Fruit fly (Drosophila melanogaster) whole organism, wandering third instar larva: ENCODE data around the gene CG31897.

Source experiments
- Abd-B ChIP-seq: fragments of >200 bp; optimal IDR thresholded peaks from 2 replicates; lab custom pipeline; 2017; ENCODE audit warnings: missing biosample characterization, missing genetic modification characterization
- CG32264 ChIP-seq: fragments of 200-800 bp; sonication (Bioruptor generic); optimal IDR thresholded peaks from 2 replicates; lab custom pipeline; 2016; ENCODE audit warnings: missing biosample characterization, missing genetic modification characterization
- CG9705 ChIP-seq: fragments of 200-800 bp; sonication (Bioruptor generic); optimal IDR thresholded peaks from 2 replicates; lab custom pipeline; 2018; ENCODE audit warnings: missing biosample characterization, mild to moderate bottlenecking, missing genetic modification characterization
- CrebA ChIP-seq: fragments of 200-800 bp; sonication (Bioruptor generic); optimal IDR thresholded peaks from 2 replicates; lab custom pipeline; 2016; ENCODE audit warnings: missing biosample characterization, mild to moderate bottlenecking, missing genetic modification characterization, borderline replicate concordance
- Dfd ChIP-seq: fragments of >200 bp; optimal IDR thresholded peaks from 2 replicates; lab custom pipeline; 2017; ENCODE audit warnings: missing biosample characterization, missing genetic modification characterization
- Dif ChIP-seq: fragments of 200-275, 200-300 bp; sonication (Bioruptor generic); optimal IDR thresholded peaks from 2 replicates; lab custom pipeline; 2018; ENCODE audit warnings: missing biosample characterization, missing genetic modification characterization; ENCODE audit not compliant: partially characterized antibody
- HLH106 ChIP-seq: fragments of 200-800 bp; optimal IDR thresholded peaks from 3 replicates; lab custom pipeline; 2019; ENCODE audit warnings: missing biosample characterization, mild to moderate bottlenecking, missing genetic modification characterization, moderate library complexity
- Hnf4 ChIP-seq: fragments of 200-800 bp; sonication (Bioruptor generic); optimal IDR thresholded peaks from 2 replicates; lab custom pipeline; 2016; ENCODE audit warnings: missing biosample characterization, mild to moderate bottlenecking, missing genetic modification characterization
- Hr78 ChIP-seq: fragments of >200 bp; optimal IDR thresholded peaks from 2 replicates; lab custom pipeline; 2017; ENCODE audit warnings: missing biosample characterization, missing genetic modification characterization
- Jra ChIP-seq: sonication (Bioruptor generic); optimal IDR thresholded peaks from 2 replicates; lab custom pipeline; 2016; ENCODE audit warnings: missing biosample characterization, missing genetic modification characterization
- Mio ChIP-seq: sonication (Bioruptor generic); optimal IDR thresholded peaks from 2 replicates; lab custom pipeline; 2016; ENCODE audit warnings: missing biosample characterization, missing genetic modification characterization
- Myc ChIP-seq: fragments of >200 bp; optimal IDR thresholded peaks from 2 replicates; lab custom pipeline; 2017
- N ChIP-seq: fragments of >200 bp; optimal IDR thresholded peaks from 2 replicates; lab custom pipeline; 2018; ENCODE audit warnings: missing biosample characterization, missing external identifiers, missing genetic modification characterization
- OdsH ChIP-seq: fragments of 200-800 bp; sonication (Bioruptor generic); optimal IDR thresholded peaks from 2 replicates; lab custom pipeline; 2016; ENCODE audit warnings: missing biosample characterization, mild to moderate bottlenecking, missing genetic modification characterization
- Rel ChIP-seq, 2 experiments: fragments of 200-800 bp; sonication (Bioruptor generic) in 1 of 2; optimal IDR thresholded peaks; 2 replicates in 1 of 2; 3 replicates in 1 of 2; lab custom pipeline; 2016 to 2019; ENCODE audit warnings: mild to moderate bottlenecking in 2 of 2, missing biosample characterization in 2 of 2, missing genetic modification characterization in 2 of 2, moderate library complexity in 1 of 2
- Vsx2 ChIP-seq: fragments of 200-300, 225-300 bp; sonication (Bioruptor generic); optimal IDR thresholded peaks from 2 replicates; lab custom pipeline; 2018; ENCODE audit warnings: missing biosample characterization, missing genetic modification characterization; ENCODE audit not compliant: partially characterized antibody
- br ChIP-seq: fragments of 200-800 bp; sonication (Bioruptor generic); optimal IDR thresholded peaks from 2 replicates; lab custom pipeline; 2016; ENCODE audit warnings: missing biosample characterization, missing genetic modification characterization
- brk ChIP-seq: fragments of 200-800 bp; sonication (Bioruptor generic); optimal IDR thresholded peaks from 2 replicates; lab custom pipeline; 2016; ENCODE audit warnings: missing biosample characterization, mild to moderate bottlenecking, missing genetic modification characterization
- dl ChIP-seq, 2 experiments: fragments of 175-275, 200-275 bp in 1 of 2; fragments of 200-275 bp in 1 of 2; sonication (Bioruptor generic); optimal IDR thresholded peaks; lab custom pipeline; 2018; ENCODE audit warnings: mild to moderate bottlenecking in 2 of 2, missing biosample characterization in 2 of 2, missing genetic modification characterization in 2 of 2, moderate library complexity in 2 of 2; ENCODE audit not compliant: partially characterized antibody in 2 of 2, insufficient read depth in 1 of 2
- dmrt93B ChIP-seq: fragments of 200-800 bp; sonication (Bioruptor generic); optimal IDR thresholded peaks from 2 replicates; lab custom pipeline; 2018; ENCODE audit warnings: missing biosample characterization, mild to moderate bottlenecking, missing genetic modification characterization
- dsf ChIP-seq: sonication (Bioruptor generic); optimal IDR thresholded peaks from 2 replicates; lab custom pipeline; 2016; ENCODE audit warnings: missing biosample characterization, missing genetic modification characterization, borderline replicate concordance
- ey ChIP-seq: fragments of 200-800 bp; sonication (Bioruptor generic); optimal IDR thresholded peaks from 2 replicates; lab custom pipeline; 2016; ENCODE audit warnings: missing biosample characterization, missing genetic modification characterization
- fru ChIP-seq: fragments of 200-800 bp; sonication (Bioruptor generic); optimal IDR thresholded peaks from 3 replicates; lab custom pipeline; 2016; ENCODE audit warnings: missing biosample characterization, mild to moderate bottlenecking, missing genetic modification characterization
- h ChIP-seq: fragments of 200-800 bp; sonication (Bioruptor generic); optimal IDR thresholded peaks from 3 replicates; lab custom pipeline; 2016; ENCODE audit warnings: missing biosample characterization, mild to moderate bottlenecking, missing genetic modification characterization
- lola ChIP-seq: fragments of >200 bp; optimal IDR thresholded peaks from 2 replicates; lab custom pipeline; 2017; ENCODE audit warnings: missing biosample characterization, missing genetic modification characterization
- psq ChIP-seq: fragments of 200-800 bp; sonication (Bioruptor generic); optimal IDR thresholded peaks from 3 replicates; lab custom pipeline; 2017; ENCODE audit warnings: missing biosample characterization, mild to moderate bottlenecking, missing genetic modification characterization, moderate library complexity
- rgr ChIP-seq: fragments of 200-800 bp; sonication (Bioruptor generic); optimal IDR thresholded peaks from 3 replicates; lab custom pipeline; 2016; ENCODE audit warnings: missing biosample characterization, mild to moderate bottlenecking, missing genetic modification characterization
- sage ChIP-seq: fragments of 200-800 bp; sonication (Bioruptor generic); optimal IDR thresholded peaks from 2 replicates; lab custom pipeline; 2016; ENCODE audit warnings: missing biosample characterization, mild to moderate bottlenecking, missing genetic modification characterization
- tai ChIP-seq: sonication (Bioruptor generic); optimal IDR thresholded peaks from 2 replicates; lab custom pipeline; 2016; ENCODE audit warnings: missing biosample characterization, missing genetic modification characterization
- usp ChIP-seq: fragments of >200 bp; optimal IDR thresholded peaks from 2 replicates; lab custom pipeline; 2017; ENCODE audit warnings: missing biosample characterization, missing genetic modification characterization
- woc ChIP-seq: sonication (Bioruptor generic); optimal IDR thresholded peaks from 2 replicates; lab custom pipeline; 2016; ENCODE audit warnings: missing biosample characterization, mild to moderate bottlenecking, missing genetic modification characterization

The CG31897 gene

dm6 chr2L:8424090-8424470 is 18.2 kb upstream of the CG31897 start:
- TF ChIP-seq psq (GFP tag; lab: Kevin White, UChicago), result no peak
- TF ChIP-seq brk (GFP tag; lab: Kevin White, UChicago), result peak; percentile 38
- no peak for TF ChIP-seq Myc (lab: Kevin White, UChicago)
- no peak for TF ChIP-seq Jra (GFP tag; lab: Kevin White, UChicago)
- no peak for TF ChIP-seq Hnf4
- no peak for TF ChIP-seq Rel (GFP tag; optimal IDR thresholded peaks at IDR 0.05; lab: Kevin White, UChicago)
- TF ChIP-seq Rel (tag; optimal IDR thresholded peaks at IDR 0.05; lab: Kevin White, UChicago), result peak; percentile 8
- no peak for TF ChIP-seq lola (GFP tag; lab: Kevin White, UChicago)
- no peak for TF ChIP-seq woc (GFP tag; lab: Kevin White, UChicago)
- no peak for TF ChIP-seq Dif
- no peak for TF ChIP-seq Vsx2 (GFP tag; lab: Kevin White, UChicago)
- no peak for TF ChIP-seq usp
- TF ChIP-seq N (GFP tag; lab: Kevin White, UChicago), result no peak
- peak; percentile 6 for TF ChIP-seq h
- no peak for TF ChIP-seq CG32264
- TF ChIP-seq CrebA, result no peak
- no peak for TF ChIP-seq Dfd
- TF ChIP-seq dsf (GFP tag; lab: Kevin White, UChicago), result no peak
- no peak for TF ChIP-seq sage (GFP tag; lab: Kevin White, UChicago)
- TF ChIP-seq Mio (GFP tag; lab: Kevin White, UChicago), result no peak
- no peak for TF ChIP-seq rgr (GFP tag; lab: Kevin White, UChicago)
- TF ChIP-seq HLH106 (tag; lab: Kevin White, UChicago), result no peak

- TF ChIP-seq brk (GFP tag; lab: Kevin White, UChicago) (no peak), Myc (lab: Kevin White, UChicago) (no peak), woc (GFP tag; lab: Kevin White, UChicago) (no peak), h (no peak), sage (GFP tag; lab: Kevin White, UChicago) (no peak), Dif (peak; percentile 22), ey (GFP tag; lab: Kevin White, UChicago) (no peak), dl (GFP tag; optimal IDR thresholded peaks at IDR 0.05; lab: Kevin White, UChicago; ENCODE audit: insufficient read depth in 1 of 2, partially characterized antibody in 2 of 2) (peak in 1 of 2 experiments; percentile 13), br (GFP tag; lab: Kevin White, UChicago) (no peak), OdsH (no peak), tai (GFP tag; lab: Kevin White, UChicago) (no peak)
- TF ChIP-seq, all 38 proteins: peak for 2
Observed at dm6 chr2L:8424662-8425208, 17.5 kb upstream of the CG31897 start.

dm6 chr2L:8425212-8425611 is 17.0 kb upstream of the CG31897 start:
- no peak for TF ChIP-seq h
- peak; percentile 36 for TF ChIP-seq tai (GFP tag; lab: Kevin White, UChicago)

dm6 chr2L:8425962-8426759 is 16.1 kb upstream of the CG31897 start:
- TF ChIP-seq tai (GFP tag; lab: Kevin White, UChicago), result no peak
- peak; percentile 45 for TF ChIP-seq Jra (GFP tag; lab: Kevin White, UChicago)
- TF ChIP-seq sage (GFP tag; lab: Kevin White, UChicago), result peak; percentile 17
- peak; percentile 10 for TF ChIP-seq Hnf4

- TF ChIP-seq CG9705 (GFP tag; lab: Kevin White, UChicago) (no peak), Hnf4 (no peak), Abd-B (GFP tag; lab: Kevin White, UChicago) (no peak), Dif (no peak), fru (GFP tag; lab: Kevin White, UChicago) (no peak), ey (GFP tag; lab: Kevin White, UChicago) (no peak), HLH106 (tag; lab: Kevin White, UChicago) (no peak), psq (GFP tag; lab: Kevin White, UChicago) (no peak), usp (no peak), h (no peak), CG32264 (no peak), lola (GFP tag; lab: Kevin White, UChicago) (no peak), Hr78 (GFP tag; lab: Kevin White, UChicago) (no peak), Vsx2 (GFP tag; lab: Kevin White, UChicago) (no peak), N (GFP tag; lab: Kevin White, UChicago) (no peak), dmrt93B (GFP tag; lab: Kevin White, UChicago) (no peak)
Observed at dm6 chr2L:8426801-8427200, 15.4 kb upstream of the CG31897 start.
